Worm (Caenorhabditis elegans) whole organism, midembryonic: ENCODE measurements around the gene Y73C8B.3.

Source experiments
- T22C8.4 ChIP-seq: fragments of 200-800 bp; sonication (Bioruptor generic); IDR thresholded peaks from 2 replicates; pipeline ENCODE4 v1.3.6; 2022; ENCODE audit warnings: missing genetic modification characterization, missing compliant biosample characterization
- cog-1 ChIP-seq: sonication (generic microtip); optimal IDR thresholded peaks from 2 replicates; lab custom pipeline; 2016; ENCODE audit warnings: missing genetic modification characterization, missing compliant biosample characterization
- flt-1 ChIP-seq: fragments of 200-800 bp; sonication (Bioruptor generic); IDR thresholded peaks from 2 replicates; pipeline ENCODE4 v1.3.6; 2022; ENCODE audit warnings: missing genetic modification characterization, missing compliant biosample characterization
- klf-2 ChIP-seq: fragments of 200-800 bp; sonication (Bioruptor generic); conservative IDR thresholded peaks from 2 replicates; pipeline ENCODE4 v1.3.6; 2022; ENCODE audit warnings: missing genetic modification reagents, missing genetic modification characterization, missing compliant biosample characterization
- tab-1 ChIP-seq: fragments of 200-800 bp; sonication (Bioruptor generic); IDR thresholded peaks from 2 replicates; pipeline ENCODE4 v1.3.6; 2022; ENCODE audit warnings: missing genetic modification characterization, missing compliant biosample characterization
- ztf-23 ChIP-seq: fragments of 200-800 bp; sonication (Bioruptor generic); IDR thresholded peaks from 2 replicates; pipeline ENCODE4 v1.3.6; 2022; ENCODE audit warnings: missing genetic modification reagents, missing genetic modification characterization, missing compliant biosample characterization

ce11 chrV:3241175-3241574, 48.1 kb upstream of the Y73C8B.3 start, which contains the start of gene srj-11:
- TF ChIP-seq cog-1 (tag; lab: Kevin White, UChicago) (no peak), flt-1 (no peak), T22C8.4 (GFP tag; lab: Robert Waterston, UW) (no peak), ztf-23 (GFP tag; lab: Robert Waterston, UW) (no peak), klf-2 (no peak), tab-1 (GFP tag; lab: Robert Waterston, UW) (no peak)
